Fruit fly (Drosophila melanogaster): ENCODE measurements around the gene CG11601.

DNA sequence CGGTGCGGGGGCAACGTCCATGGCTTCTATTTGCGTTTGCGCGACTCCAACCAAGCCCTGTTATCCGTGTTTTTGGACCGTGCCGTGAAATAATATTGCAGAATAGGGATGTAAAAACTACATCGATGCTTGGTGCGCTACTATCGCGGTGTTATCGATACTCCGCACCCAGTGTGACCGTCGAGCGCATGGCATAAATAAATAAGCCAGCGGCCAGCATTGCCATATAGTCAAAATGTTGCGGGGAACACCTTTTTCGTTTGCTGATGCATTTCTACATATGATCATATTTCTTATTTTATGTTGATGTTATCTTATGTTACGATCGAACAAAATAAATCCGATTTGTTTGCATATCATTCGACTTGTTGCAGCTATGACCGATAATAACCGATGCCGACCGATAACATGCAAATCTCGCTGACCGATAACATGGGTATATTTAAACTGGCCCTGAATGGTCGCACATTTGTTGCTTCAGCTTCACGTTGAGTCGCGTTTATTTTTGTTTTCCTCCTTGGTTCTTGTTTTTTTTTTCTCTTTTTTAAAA, 5.9 kb downstream of the CG11601 start, which contains the start of gene smo:
- TF ChIP-seq CG32121 (GFP tag; IDR thresholded peaks at IDR 0.05) (no peak), Ets98B (GFP tag; IDR thresholded peaks at IDR 0.05) (no peak), CG15710 (tag; optimal IDR thresholded peaks at IDR 0.05) (no peak), EcR (GFP tag; optimal IDR thresholded peaks at IDR 0.05) (peak; percentile 27), CG10348 (GFP tag; IDR thresholded peaks at IDR 0.05) (no peak), CG8159 (tag; optimal IDR thresholded peaks at IDR 0.05) (no peak)
